Worm (Caenorhabditis elegans) whole organism, early embryonic: Measurements from ENCODE around the gene fbxa-134.

Experiments
- B0310.2 ChIP-seq: sonication (generic microtip); optimal IDR thresholded peaks from 2 replicates; lab custom pipeline; 2016; ENCODE audit warnings: mild to moderate bottlenecking, missing genetic modification characterization, missing compliant biosample characterization
- aly-1 ChIP-seq: sonication (generic microtip); optimal IDR thresholded peaks from 2 replicates; lab custom pipeline; 2016; ENCODE audit warnings: missing genetic modification characterization, missing compliant biosample characterization
- ama-1 ChIP-seq: fragments of 150-350 bp; optimal IDR thresholded peaks from 2 replicates; lab custom pipeline; 2014
- ceh-13 ChIP-seq: fragments of 200-800 bp; sonication (Bioruptor generic); optimal IDR thresholded peaks from 2 replicates; lab custom pipeline; 2018; ENCODE audit warnings: mild to moderate bottlenecking, missing genetic modification characterization, missing compliant biosample characterization
- flt-1 ChIP-seq: fragments of 200-800 bp; sonication (Bioruptor generic); IDR thresholded peaks from 2 replicates; pipeline ENCODE4 v1.3.6; 2022; ENCODE audit warnings: missing genetic modification characterization, missing compliant biosample characterization
- hnd-1 ChIP-seq: sonication (generic microtip); optimal IDR thresholded peaks from 2 replicates; lab custom pipeline; 2016; ENCODE audit warnings: missing genetic modification characterization, missing compliant biosample characterization
- pes-1 ChIP-seq: fragments of 200-800 bp; sonication (Bioruptor generic); IDR thresholded peaks from 2 replicates; pipeline ENCODE4 v1.3.6; 2022; ENCODE audit warnings: missing genetic modification reagents, missing genetic modification characterization, missing compliant biosample characterization
- sea-1 ChIP-seq: fragments of 200-800 bp; sonication (Bioruptor generic); conservative IDR thresholded peaks from 2 replicates; pipeline ENCODE4 v1.3.6; 2022; ENCODE audit warnings: missing genetic modification characterization, missing compliant biosample characterization
- tbx-37 ChIP-seq: fragments of 200-800 bp; sonication (Bioruptor generic); conservative IDR thresholded peaks from 2 replicates; pipeline ENCODE4 v1.3.6; 2022; ENCODE audit warnings: missing genetic modification reagents, missing genetic modification characterization, missing compliant biosample characterization

ce11 chrV:17350093-17350492, 2.6 kb downstream of the fbxa-134 start, which contains the start of gene lsy-27:
- no peak for TF ChIP-seq tbx-37 (GFP tag; lab: Robert Waterston, UW)
- no peak for TF ChIP-seq pes-1 (GFP tag; lab: Robert Waterston, UW)
- TF ChIP-seq flt-1 (GFP tag; lab: Robert Waterston, UW) = no peak
- no peak for TF ChIP-seq ceh-13
- TF ChIP-seq ama-1 = no peak
- no peak for TF ChIP-seq sea-1 (GFP tag; lab: Robert Waterston, UW)
- no peak for TF ChIP-seq B0310.2
- TF ChIP-seq hnd-1 (tag; lab: Kevin White, UChicago) = no peak
- no peak for TF ChIP-seq aly-1 (tag; lab: Kevin White, UChicago)
